Fruit fly (Drosophila melanogaster) whole organism, embryonic: ENCODE data around the gene kirre.

Experiments used
- ATbp ChIP-seq: fragments of 200-800 bp; sonication (Bioruptor generic); optimal IDR thresholded peaks from 2 replicates; lab custom pipeline; 2017; ENCODE audit warnings: missing biosample characterization, mild to moderate bottlenecking, missing genetic modification characterization, missing genetic modification reagents
- CG11398 ChIP-seq: fragments of 200-800 bp; sonication (Bioruptor generic); optimal IDR thresholded peaks from 2 replicates; lab custom pipeline; 2016; ENCODE audit warnings: missing biosample characterization, missing genetic modification characterization
- CG30403 ChIP-seq: fragments of 200-800 bp; sonication (Bioruptor generic); optimal IDR thresholded peaks from 3 replicates; lab custom pipeline; 2016; ENCODE audit warnings: missing biosample characterization, missing genetic modification characterization
- CG3163 ChIP-seq: fragments of 200-800 bp; sonication (Bioruptor generic); optimal IDR thresholded peaks from 3 replicates; lab custom pipeline; 2016; ENCODE audit warnings: missing biosample characterization, missing genetic modification characterization
- Dfd ChIP-seq, 2 experiments: fragments of >200 bp; optimal IDR thresholded peaks; 2 replicates each; lab custom pipeline; 2017; ENCODE audit warnings: missing biosample characterization in 2 of 2, missing genetic modification characterization in 2 of 2
- al ChIP-seq: fragments of 200-800 bp; sonication (Bioruptor generic); IDR thresholded peaks from 2 replicates; pipeline ENCODE4 v1.3.6; 2022; ENCODE audit warnings: missing biosample characterization, missing genetic modification characterization
- lbe ChIP-seq: fragments of 200-800 bp; sonication (Bioruptor generic); optimal IDR thresholded peaks from 2 replicates; lab custom pipeline; 2016; ENCODE audit warnings: missing biosample characterization, mild to moderate bottlenecking, missing genetic modification characterization
- lola ChIP-seq, 3 experiments: fragments of >200 bp in 2 of 3; fragments of 200-800 bp in 1 of 3; sonication (Bioruptor generic) in 1 of 3; optimal IDR thresholded peaks; 2 replicates each; lab custom pipeline; 2017 to 2019; ENCODE audit warnings: missing biosample characterization in 3 of 3, missing genetic modification characterization in 3 of 3, mild to moderate bottlenecking in 1 of 3, moderate library complexity in 1 of 3
- pb ChIP-seq: fragments of 200-800 bp; sonication (Bioruptor generic); optimal IDR thresholded peaks from 3 replicates; lab custom pipeline; 2016; ENCODE audit warnings: missing biosample characterization, missing genetic modification characterization
- wdn ChIP-seq: fragments of 200-800 bp; sonication (Bioruptor generic); IDR thresholded peaks from 2 replicates; pipeline ENCODE4 v1.3.6; 2022; ENCODE audit warnings: missing biosample characterization, missing genetic modification characterization

dm6 chrX:3134383-3135101, 394.4 kb downstream of the kirre start, which contains the start of gene N:
- TF ChIP-seq wdn (no peak), ATbp (GFP tag; lab: Kevin White, UChicago) (peak; percentile 35), lbe (GFP tag; lab: Kevin White, UChicago) (no peak), Dfd (GFP tag; optimal IDR thresholded peaks at IDR 0.05; lab: Kevin White, UChicago) (no peak), CG11398 (GFP tag; lab: Kevin White, UChicago) (peak; percentile 39), lola (GFP tag; optimal IDR thresholded peaks at IDR 0.05; lab: Kevin White, UChicago) (peak in 1 of 3 experiments; percentile 24), CG3163 (GFP tag; lab: Kevin White, UChicago) (peak; percentile 47), pb (GFP tag; lab: Kevin White, UChicago) (no peak), al (GFP tag; lab: Robert Waterston, UW) (peak; percentile 46; the same call in 1 of the 2 replicates), CG30403 (GFP tag; lab: Kevin White, UChicago) (peak; percentile 50)
